Worm (Caenorhabditis elegans) whole organism, mixed stage, embryonic: Measurements from ENCODE around the gene F44D12.8.

ENCODE experiments used
- bed-3 ChIP-seq: fragments of 200-800 bp; sonication (Bioruptor generic); optimal IDR thresholded peaks from 3 replicates; lab custom pipeline; 2018; ENCODE audit warnings: mild to moderate bottlenecking, missing genetic modification characterization, moderate library complexity, missing compliant biosample characterization
- lin-13 ChIP-seq: fragments of 150-350 bp; optimal IDR thresholded peaks from 2 replicates; lab custom pipeline; 2014; ENCODE audit warnings: missing biosample characterization, missing genetic modification characterization
- pha-4 ChIP-seq: fragments of 150-350 bp; optimal IDR thresholded peaks from 2 replicates; lab custom pipeline; 2018; ENCODE audit warnings: missing biosample characterization, missing genetic modification reagents, missing genetic modification characterization
- unc-62 ChIP-seq: fragments of 150-350 bp; optimal IDR thresholded peaks from 2 replicates; lab custom pipeline; 2014; ENCODE audit warnings: missing biosample characterization, missing genetic modification reagents, missing genetic modification characterization

- no peak for TF ChIP-seq pha-4
- TF ChIP-seq unc-62 (GFP tag; lab: Kevin White, UChicago): no peak
- TF ChIP-seq lin-13 (tag; lab: Kevin White, UChicago): no peak
- TF ChIP-seq bed-3 (GFP tag; lab: Kevin White, UChicago): no peak
These were observed 13.6 kb upstream of the F44D12.8 start, which contains the start of gene magu-4 for ce11 chrIV:10009536-10009935.
